Fruit fly (Drosophila melanogaster) whole organism, embryonic: Measurements from ENCODE around the gene GNBP2.

Source experiments
- Bgb ChIP-seq: fragments of 200-800 bp; sonication (Bioruptor generic); IDR thresholded peaks from 2 replicates; pipeline ENCODE4 v1.3.6; 2022; ENCODE audit warnings: missing biosample characterization, missing genetic modification characterization; ENCODE audit not compliant: partially characterized antibody
- CG11504 ChIP-seq: fragments of 200-800 bp; sonication (Bioruptor generic); optimal IDR thresholded peaks from 3 replicates; lab custom pipeline; 2019; ENCODE audit warnings: missing biosample characterization, mild to moderate bottlenecking, missing genetic modification characterization, moderate library complexity
- CG1233 ChIP-seq: fragments of 200-800 bp; sonication (Bioruptor generic); optimal IDR thresholded peaks from 4 replicates; lab custom pipeline; 2018; ENCODE audit warnings: missing biosample characterization, mild to moderate bottlenecking, missing genetic modification characterization
- CG15011 ChIP-seq: fragments of 200-800 bp; sonication (Bioruptor generic); optimal IDR thresholded peaks from 3 replicates; lab custom pipeline; 2018; ENCODE audit warnings: missing biosample characterization, mild to moderate bottlenecking, missing genetic modification characterization
- CG17829 ChIP-seq: fragments of 200-800 bp; optimal IDR thresholded peaks from 2 replicates; lab custom pipeline; 2019; ENCODE audit warnings: missing biosample characterization, mild to moderate bottlenecking, missing genetic modification characterization, moderate library complexity
- CG17912 ChIP-seq: fragments of 200-800 bp; sonication (Bioruptor generic); optimal IDR thresholded peaks from 2 replicates; lab custom pipeline; 2018; ENCODE audit warnings: missing biosample characterization, mild to moderate bottlenecking, missing genetic modification characterization
- CG18476 ChIP-seq: fragments of 200-800 bp; sonication (Bioruptor generic); optimal IDR thresholded peaks from 2 replicates; lab custom pipeline; 2016; ENCODE audit warnings: missing biosample characterization, mild to moderate bottlenecking, missing genetic modification characterization
- CG2889 ChIP-seq: fragments of 200-800 bp; sonication (Bioruptor generic); IDR thresholded peaks from 3 replicates; pipeline ENCODE4 v1.3.6; 2022; ENCODE audit warnings: missing biosample characterization, missing genetic modification characterization
- CG30431 ChIP-seq: fragments of 200-800 bp; sonication (Bioruptor generic); optimal IDR thresholded peaks from 2 replicates; lab custom pipeline; 2017; ENCODE audit warnings: missing biosample characterization, missing genetic modification characterization
- CG34422 ChIP-seq: fragments of 200-800 bp; sonication (Bioruptor generic); IDR thresholded peaks from 3 replicates; pipeline ENCODE4 v1.3.6; 2022; ENCODE audit warnings: missing biosample characterization, missing genetic modification characterization
- CG6791 ChIP-seq: fragments of 200-800 bp; sonication (Bioruptor generic); IDR thresholded peaks from 3 replicates; pipeline ENCODE4 v1.3.6; 2022; ENCODE audit warnings: missing biosample characterization, missing genetic modification characterization; ENCODE audit not compliant: partially characterized antibody
- CG7745 ChIP-seq: fragments of 200-800 bp; sonication (Bioruptor generic); optimal IDR thresholded peaks from 2 replicates; lab custom pipeline; 2018; ENCODE audit warnings: missing biosample characterization, mild to moderate bottlenecking, missing genetic modification characterization, moderate library complexity
- CG7786 ChIP-seq: fragments of 200-800 bp; sonication (Bioruptor generic); optimal IDR thresholded peaks from 2 replicates; lab custom pipeline; 2016; ENCODE audit warnings: missing biosample characterization, missing genetic modification characterization
- CG9727 ChIP-seq: fragments of 200-800 bp; sonication (Bioruptor generic); optimal IDR thresholded peaks from 3 replicates; lab custom pipeline; 2017; ENCODE audit warnings: missing biosample characterization, mild to moderate bottlenecking, missing genetic modification characterization
- CG9817 ChIP-seq: fragments of 200-800 bp; sonication (Bioruptor generic); optimal IDR thresholded peaks from 2 replicates; lab custom pipeline; 2018; ENCODE audit warnings: missing biosample characterization, mild to moderate bottlenecking, missing genetic modification characterization, moderate library complexity
- Dad ChIP-seq: fragments of 200-800 bp; sonication (Bioruptor generic); optimal IDR thresholded peaks from 3 replicates; lab custom pipeline; 2016; ENCODE audit warnings: missing biosample characterization, missing genetic modification characterization
- ERR ChIP-seq: fragments of 200-800 bp; sonication (Bioruptor generic); optimal IDR thresholded peaks from 2 replicates; lab custom pipeline; 2016; ENCODE audit warnings: missing biosample characterization, missing genetic modification characterization
- Eip74EF ChIP-seq, 2 experiments: fragments of 200-800 bp in 1 of 2; fragments of >200 bp in 1 of 2; sonication (Bioruptor generic) in 1 of 2; optimal IDR thresholded peaks; 2 replicates each; lab custom pipeline; 2017 to 2019; ENCODE audit warnings: missing biosample characterization in 2 of 2, missing genetic modification characterization in 2 of 2, mild to moderate bottlenecking in 1 of 2, moderate library complexity in 1 of 2
- Ets65A ChIP-seq: fragments of 200-800 bp; sonication (Bioruptor generic); peaks from one replicate; lab custom pipeline; 2016; ENCODE audit warnings: missing biosample characterization, missing genetic modification characterization
- Ets97D ChIP-seq: fragments of 200-800 bp; sonication (Bioruptor generic); optimal IDR thresholded peaks from 3 replicates; lab custom pipeline; 2016; ENCODE audit warnings: missing biosample characterization, missing genetic modification characterization
- Gsc ChIP-seq: fragments of 200-800 bp; sonication (Bioruptor generic); IDR thresholded peaks from 2 replicates; pipeline ENCODE4 v1.3.6; 2022; ENCODE audit warnings: missing biosample characterization, missing genetic modification characterization
- H15 ChIP-seq: fragments of 200-800 bp; sonication (Bioruptor generic); IDR thresholded peaks from 3 replicates; pipeline ENCODE4 v1.3.6; 2022; ENCODE audit warnings: missing biosample characterization, missing genetic modification characterization
- H2.0 ChIP-seq: fragments of 200-800 bp; sonication (Bioruptor generic); IDR thresholded peaks from 2 replicates; pipeline ENCODE4 v1.3.6; 2022; ENCODE audit warnings: missing biosample characterization, missing genetic modification characterization
- HLH4C ChIP-seq: fragments of 200-800 bp; sonication (Bioruptor generic); IDR thresholded peaks from 3 replicates; pipeline ENCODE4 v1.3.6; 2022; ENCODE audit warnings: missing biosample characterization, missing genetic modification characterization; ENCODE audit not compliant: partially characterized antibody
- Hey ChIP-seq: fragments of 200-800 bp; sonication (Bioruptor generic); optimal IDR thresholded peaks from 3 replicates; lab custom pipeline; 2018; ENCODE audit warnings: missing biosample characterization, mild to moderate bottlenecking, missing genetic modification characterization
- Med ChIP-seq: fragments of 200-800 bp; sonication (Bioruptor generic); peaks from one replicate; lab custom pipeline; 2016; ENCODE audit warnings: missing biosample characterization, missing genetic modification characterization, mild to moderate bottlenecking, inconsistent platforms, moderate library complexity
- NFAT ChIP-seq: fragments of 200-800 bp; sonication (Bioruptor generic); IDR thresholded peaks from 2 replicates; pipeline ENCODE4 v1.3.6; 2022; ENCODE audit warnings: missing biosample characterization, missing genetic modification characterization
- Nf-YB ChIP-seq: fragments of 200-800 bp; sonication (Bioruptor generic); optimal IDR thresholded peaks from 3 replicates; lab custom pipeline; 2019; ENCODE audit warnings: missing biosample characterization, mild to moderate bottlenecking, missing genetic modification characterization, moderate library complexity
- TFAM ChIP-seq: fragments of 200-800 bp; sonication (Bioruptor generic); optimal IDR thresholded peaks from 2 replicates; lab custom pipeline; 2017; ENCODE audit warnings: missing biosample characterization, missing genetic modification characterization, inconsistent platforms
- Vsx1 ChIP-seq: fragments of 200-800 bp; sonication (Bioruptor generic); optimal IDR thresholded peaks from 2 replicates; lab custom pipeline; 2017; ENCODE audit warnings: missing biosample characterization, mild to moderate bottlenecking, missing genetic modification characterization, missing genetic modification reagents
- Xbp1 ChIP-seq: fragments of 200-800 bp; sonication (Bioruptor generic); optimal IDR thresholded peaks from 3 replicates; lab custom pipeline; 2016; ENCODE audit warnings: missing biosample characterization, mild to moderate bottlenecking, missing genetic modification characterization
- ac ChIP-seq: fragments of 200-800 bp; sonication (Bioruptor generic); optimal IDR thresholded peaks from 3 replicates; lab custom pipeline; 2017; ENCODE audit warnings: missing biosample characterization, mild to moderate bottlenecking, missing genetic modification characterization
- ara ChIP-seq: fragments of 200-800 bp; sonication (Bioruptor generic); IDR thresholded peaks from 2 replicates; pipeline ENCODE4 v1.3.6; 2022; ENCODE audit warnings: missing biosample characterization, missing genetic modification characterization
- ash1 ChIP-seq: fragments of 200-800 bp; sonication (Bioruptor generic); optimal IDR thresholded peaks from 2 replicates; lab custom pipeline; 2018; ENCODE audit warnings: missing biosample characterization, mild to moderate bottlenecking, missing genetic modification characterization
- bab2 ChIP-seq: fragments of 200-800 bp; sonication (Bioruptor generic); optimal IDR thresholded peaks from 2 replicates; lab custom pipeline; 2016; ENCODE audit warnings: missing biosample characterization, missing genetic modification characterization
- btn ChIP-seq: fragments of 200-800 bp; sonication (Bioruptor generic); optimal IDR thresholded peaks from 2 replicates; lab custom pipeline; 2016; ENCODE audit warnings: missing biosample characterization, missing genetic modification characterization
- crp ChIP-seq, 2 experiments: fragments of 200-800 bp; sonication (Bioruptor generic); optimal IDR thresholded peaks; 2 replicates in 1 of 2; 3 replicates in 1 of 2; lab custom pipeline; 2017; ENCODE audit warnings: missing biosample characterization in 2 of 2, missing genetic modification characterization in 2 of 2, mild to moderate bottlenecking in 1 of 2, moderate library complexity in 1 of 2
- ewg ChIP-seq: fragments of 200-800 bp; sonication (Bioruptor generic); optimal IDR thresholded peaks from 3 replicates; lab custom pipeline; 2017; ENCODE audit warnings: mild to moderate bottlenecking, missing biosample characterization, missing genetic modification reagents, missing genetic modification characterization
- fd102C ChIP-seq: fragments of 200-800 bp; sonication (Bioruptor generic); optimal IDR thresholded peaks from 2 replicates; lab custom pipeline; 2018; ENCODE audit warnings: missing biosample characterization, mild to moderate bottlenecking, missing genetic modification characterization, moderate library complexity
- insv ChIP-seq, 2 experiments: fragments of 200-800 bp; sonication (Bioruptor generic); optimal IDR thresholded peaks; 3 replicates each; lab custom pipeline; 2016 to 2018; ENCODE audit warnings: missing biosample characterization in 2 of 2, missing genetic modification characterization in 2 of 2
- kah ChIP-seq: fragments of 200-800 bp; sonication (Bioruptor generic); optimal IDR thresholded peaks from 2 replicates; lab custom pipeline; 2018; ENCODE audit warnings: missing biosample characterization, mild to moderate bottlenecking, missing genetic modification characterization
- mld ChIP-seq: fragments of 200-800 bp; sonication (Bioruptor generic); IDR thresholded peaks from 3 replicates; pipeline ENCODE4 v1.3.6; 2022; ENCODE audit warnings: missing biosample characterization, missing genetic modification characterization; ENCODE audit not compliant: partially characterized antibody
- p53 ChIP-seq: fragments of 200-800 bp; sonication (Bioruptor generic); optimal IDR thresholded peaks from 2 replicates; lab custom pipeline; 2016; ENCODE audit warnings: missing biosample characterization, missing genetic modification characterization
- so ChIP-seq: fragments of 200-800 bp; sonication (Bioruptor generic); IDR thresholded peaks from 3 replicates; pipeline ENCODE4 v1.3.6; 2022; ENCODE audit warnings: missing biosample characterization, missing genetic modification characterization
- sob ChIP-seq: fragments of 200-800 bp; sonication (Bioruptor generic); IDR thresholded peaks from 2 replicates; pipeline ENCODE4 v1.3.6; 2022; ENCODE audit warnings: missing biosample characterization, missing genetic modification characterization
- stwl ChIP-seq: fragments of 200-800 bp; sonication (Bioruptor generic); optimal IDR thresholded peaks from 3 replicates; lab custom pipeline; 2018; ENCODE audit warnings: missing biosample characterization, mild to moderate bottlenecking, missing genetic modification characterization, moderate library complexity
- tup ChIP-seq: fragments of 200-800 bp; sonication (Bioruptor generic); optimal IDR thresholded peaks from 2 replicates; lab custom pipeline; 2016; ENCODE audit warnings: missing biosample characterization, mild to moderate bottlenecking, missing genetic modification characterization, moderate library complexity
- z ChIP-seq: fragments of 200-800 bp; sonication (Bioruptor generic); IDR thresholded peaks from 3 replicates; pipeline ENCODE4 v1.3.6; 2022; ENCODE audit warnings: missing biosample characterization, missing genetic modification characterization
- zf30C ChIP-seq: fragments of 200-800 bp; sonication (Bioruptor generic); optimal IDR thresholded peaks from 3 replicates; lab custom pipeline; 2018; ENCODE audit warnings: missing biosample characterization, mild to moderate bottlenecking, missing genetic modification characterization

GNBP2 gene

DNA sequence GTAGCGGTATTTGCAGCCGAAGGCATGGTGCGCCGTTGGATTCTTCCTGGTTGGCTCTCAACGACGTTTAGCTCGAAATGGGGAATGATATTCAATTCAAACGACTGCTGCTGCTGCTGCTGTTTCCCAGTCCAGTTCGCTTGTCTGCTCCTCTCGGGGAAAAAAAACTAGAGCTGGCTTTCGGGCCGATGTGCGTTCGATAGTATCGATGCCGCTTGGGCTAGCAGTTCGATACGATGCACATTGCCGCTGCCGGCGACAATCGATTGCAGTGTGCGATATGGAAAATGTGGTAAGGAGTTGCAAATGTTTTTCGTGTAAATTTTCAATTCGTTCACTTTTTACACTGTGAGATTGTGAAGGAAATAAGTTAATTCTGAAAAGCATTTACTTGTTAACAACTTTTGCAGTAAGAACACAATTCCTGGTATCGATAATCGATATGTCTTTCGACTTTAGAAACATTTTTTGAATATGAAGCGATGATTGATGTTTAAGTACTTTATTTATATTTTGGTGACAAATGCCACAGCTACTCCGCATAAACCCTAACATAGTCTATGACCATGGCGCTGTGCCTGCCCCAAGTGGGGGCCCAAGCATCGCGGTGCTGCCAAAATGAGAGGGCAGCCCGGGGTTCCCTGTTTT, 2.1 kb downstream of the GNBP2 start, which contains the start of gene Capr (continued):
- TF ChIP-seq ERR (peak; percentile 32), Vsx1 (no peak), TFAM (GFP tag; lab: Kevin White, UChicago) (no peak), bab2 (GFP tag; lab: Kevin White, UChicago) (no peak), p53 (peak; percentile 65), CG9727 (GFP tag; lab: Kevin White, UChicago) (no peak), btn (GFP tag; lab: Kevin White, UChicago) (no peak), Nf-YB (GFP tag; lab: Kevin White, UChicago) (no peak), Med (GFP tag; lab: Kevin White, UChicago) (peak; percentile 91), CG6791 (GFP tag; lab: Robert Waterston, UW) (peak; percentile 100), Dad (GFP tag; lab: Kevin White, UChicago) (peak; percentile 37), H2.0 (GFP tag; lab: Robert Waterston, UW) (no peak), zf30C (peak; percentile 15), Eip74EF (GFP tag; optimal IDR thresholded peaks at IDR 0.05; lab: Kevin White, UChicago) (no peak), CG7745 (no peak), mld (GFP tag; lab: Robert Waterston, UW) (peak; percentile 100), HLH4C (peak; percentile 100), CG15011 (no peak), ash1 (GFP tag; lab: Kevin White, UChicago) (no peak), insv (GFP tag; optimal IDR thresholded peaks at IDR 0.05; lab: Kevin White, UChicago) (no peak), CG34422 (GFP tag; lab: Robert Waterston, UW) (peak; percentile 54; the same call in 1 of the 3 replicates), H15 (no peak), CG2889 (GFP tag; lab: Robert Waterston, UW) (no peak), z (GFP tag; lab: Robert Waterston, UW) (no peak), stwl (tag; lab: Kevin White, UChicago) (peak; percentile 89), Ets97D (GFP tag; lab: Kevin White, UChicago) (peak; percentile 69), ara (no peak), CG17912 (no peak), sob (GFP tag; lab: Robert Waterston, UW) (peak; percentile 70), Gsc (GFP tag; lab: Robert Waterston, UW) (no peak), CG11504 (tag; lab: Kevin White, UChicago) (peak; percentile 69), CG30431 (GFP tag; lab: Kevin White, UChicago) (no peak), ewg (GFP tag; lab: Kevin White, UChicago) (no peak), ac (no peak), crp (GFP tag; optimal IDR thresholded peaks at IDR 0.05; lab: Kevin White, UChicago) (peak in 1 of 2 experiments; percentile 39), CG1233 (GFP tag; lab: Kevin White, UChicago) (no peak), Hey (no peak), Ets65A (GFP tag; lab: Kevin White, UChicago) (peak; percentile 62), tup (GFP tag; lab: Kevin White, UChicago) (no peak), kah (no peak), NFAT (GFP tag; lab: Robert Waterston, UW) (peak; percentile 68; the same call in 1 of the 2 replicates), Xbp1 (GFP tag; lab: Kevin White, UChicago) (peak; percentile 41), so (0 out of 3 replicates have a peak, but pooled peaks have one; percentile 8), CG17829 (tag; lab: Kevin White, UChicago) (peak; percentile 58), CG9817 (tag; lab: Kevin White, UChicago) (no peak), fd102C (GFP tag; lab: Kevin White, UChicago) (no peak), CG7786 (GFP tag; lab: Kevin White, UChicago) (peak; percentile 29), Bgb (peak; percentile 100), CG18476 (GFP tag; lab: Kevin White, UChicago) (no peak)
